Fruit fly (Drosophila melanogaster): ENCODE measurements around the gene CG15279.
"Not testable (repeated sequence)": the region's sequence is repeated elsewhere in the genome, so short reads cannot be mapped to it uniquely, and the experiment has no call there.

DNA sequence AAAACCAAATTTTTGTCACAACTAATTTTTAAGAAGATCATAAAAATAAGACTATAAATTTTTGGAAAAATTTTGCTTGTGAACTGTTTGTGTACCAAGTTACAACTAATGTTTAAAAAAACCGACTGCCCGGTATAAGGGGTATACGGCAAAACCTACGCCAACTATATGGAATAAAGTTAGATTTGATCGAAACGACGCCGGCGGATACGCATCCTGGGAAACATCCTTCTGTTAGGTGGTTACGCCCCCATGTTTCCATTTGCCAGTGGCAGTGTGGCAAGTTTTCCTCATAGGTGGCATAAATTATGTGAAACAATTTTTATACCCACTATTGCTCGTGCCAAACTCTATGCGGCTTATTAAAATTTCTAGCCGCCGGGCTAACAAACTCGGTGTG lies 32.1 kb upstream of the CG15279 start, which contains the start of gene ProtB:
- not testable (repeated sequence) for TF ChIP-seq CG16779 (tag; optimal IDR thresholded peaks at IDR 0.05); spab (GFP tag; optimal IDR thresholded peaks at IDR 0.05); eg (GFP tag; IDR thresholded peaks at IDR 0.05); Met (GFP tag; optimal IDR thresholded peaks at IDR 0.05); CG11294 (GFP tag; IDR thresholded peaks at IDR 0.05); fd59A (GFP tag; optimal IDR thresholded peaks at IDR 0.05); svp (GFP tag); cyc (GFP tag; optimal IDR thresholded peaks at IDR 0.05)

All from whole organism, prepupa.